Worm (Caenorhabditis elegans) whole organism, midembryonic: Measurements from ENCODE around the gene hog-1.

ENCODE experiments used
- T22C8.4 ChIP-seq: fragments of 200-800 bp; sonication (Bioruptor generic); IDR thresholded peaks from 2 replicates; pipeline ENCODE4 v1.3.6; 2022; ENCODE audit warnings: missing genetic modification characterization, missing compliant biosample characterization
- cog-1 ChIP-seq: sonication (generic microtip); optimal IDR thresholded peaks from 2 replicates; lab custom pipeline; 2016; ENCODE audit warnings: missing genetic modification characterization, missing compliant biosample characterization
- flt-1 ChIP-seq: fragments of 200-800 bp; sonication (Bioruptor generic); IDR thresholded peaks from 2 replicates; pipeline ENCODE4 v1.3.6; 2022; ENCODE audit warnings: missing genetic modification characterization, missing compliant biosample characterization
- klf-2 ChIP-seq: fragments of 200-800 bp; sonication (Bioruptor generic); conservative IDR thresholded peaks from 2 replicates; pipeline ENCODE4 v1.3.6; 2022; ENCODE audit warnings: missing genetic modification reagents, missing genetic modification characterization, missing compliant biosample characterization
- ref-1 ChIP-seq: fragments of 200-800 bp; sonication (Bioruptor generic); conservative IDR thresholded peaks from 2 replicates; pipeline ENCODE4 v1.3.6; 2022; ENCODE audit warnings: missing genetic modification reagents, missing genetic modification characterization, missing compliant biosample characterization
- tab-1 ChIP-seq: fragments of 200-800 bp; sonication (Bioruptor generic); IDR thresholded peaks from 2 replicates; pipeline ENCODE4 v1.3.6; 2022; ENCODE audit warnings: missing genetic modification characterization, missing compliant biosample characterization
- ztf-23 ChIP-seq: fragments of 200-800 bp; sonication (Bioruptor generic); IDR thresholded peaks from 2 replicates; pipeline ENCODE4 v1.3.6; 2022; ENCODE audit warnings: missing genetic modification reagents, missing genetic modification characterization, missing compliant biosample characterization
- ztf-29 ChIP-seq: fragments of 200-800 bp; sonication (Bioruptor generic); IDR thresholded peaks from 2 replicates; pipeline ENCODE4 v1.3.6; 2022; ENCODE audit warnings: missing genetic modification reagents, missing genetic modification characterization, missing compliant biosample characterization

ce11 chrX:5868030-5868429, 14.0 kb upstream of the hog-1 start:
- TF ChIP-seq klf-2 (GFP tag; lab: Robert Waterston, UW): no peak
- TF ChIP-seq flt-1 (GFP tag; lab: Robert Waterston, UW): no peak
- no peak for TF ChIP-seq ztf-23
- TF ChIP-seq T22C8.4 (GFP tag; lab: Robert Waterston, UW): no peak
- no peak for TF ChIP-seq ztf-29
- no peak for TF ChIP-seq ref-1 (GFP tag; lab: Robert Waterston, UW)
- TF ChIP-seq tab-1 (GFP tag; lab: Robert Waterston, UW): no peak
- TF ChIP-seq cog-1: no peak
